Fruit fly (Drosophila melanogaster) whole organism, embryonic: Measurements from ENCODE around the gene CG10803.

Experiments used
- Abd-B ChIP-seq: fragments of 200-800 bp; sonication (Bioruptor generic); optimal IDR thresholded peaks from 2 replicates; lab custom pipeline; 2018; ENCODE audit warnings: missing biosample characterization, mild to moderate bottlenecking, missing genetic modification characterization, moderate library complexity
- CG10147 ChIP-seq: fragments of 200-800 bp; sonication (Bioruptor generic); optimal IDR thresholded peaks from 2 replicates; lab custom pipeline; 2019; ENCODE audit warnings: missing biosample characterization, mild to moderate bottlenecking, missing genetic modification characterization, moderate library complexity
- CG10543 ChIP-seq: fragments of 200-800 bp; sonication (Bioruptor generic); optimal IDR thresholded peaks from 3 replicates; lab custom pipeline; 2017; ENCODE audit warnings: missing biosample characterization, mild to moderate bottlenecking, missing genetic modification characterization, moderate library complexity
- CG14050 ChIP-seq: fragments of 200-800 bp; sonication (Bioruptor generic); IDR thresholded peaks from 3 replicates; pipeline ENCODE4 v1.3.6; 2022; ENCODE audit warnings: missing biosample characterization, missing genetic modification characterization
- CG15514 ChIP-seq: fragments of 200-800 bp; sonication (Bioruptor generic); optimal IDR thresholded peaks from 3 replicates; lab custom pipeline; 2017; ENCODE audit warnings: missing biosample characterization, missing genetic modification characterization, mild to moderate bottlenecking, moderate library complexity, missing genetic modification reagents
- CG17568 ChIP-seq: fragments of 200-800 bp; sonication (Bioruptor generic); optimal IDR thresholded peaks from 2 replicates; lab custom pipeline; 2018; ENCODE audit warnings: missing biosample characterization, mild to moderate bottlenecking, missing genetic modification characterization, moderate library complexity
- CG18262 ChIP-seq: fragments of 200-800 bp; optimal IDR thresholded peaks from 3 replicates; lab custom pipeline; 2019; ENCODE audit warnings: missing biosample characterization, mild to moderate bottlenecking, missing genetic modification characterization, moderate library complexity
- CG2116 ChIP-seq: fragments of 200-800 bp; sonication (Bioruptor generic); optimal IDR thresholded peaks from 3 replicates; lab custom pipeline; 2018; ENCODE audit warnings: missing biosample characterization, mild to moderate bottlenecking, missing genetic modification characterization
- CG2889 ChIP-seq: fragments of 200-800 bp; sonication (Bioruptor generic); IDR thresholded peaks from 3 replicates; pipeline ENCODE4 v1.3.6; 2022; ENCODE audit warnings: missing biosample characterization, missing genetic modification characterization
- CG31388 ChIP-seq: fragments of 200-800 bp; sonication (Bioruptor generic); optimal IDR thresholded peaks from 2 replicates; lab custom pipeline; 2016; ENCODE audit warnings: missing biosample characterization, missing genetic modification characterization
- CG3407 ChIP-seq: fragments of 200-800 bp; sonication (Bioruptor generic); optimal IDR thresholded peaks from 2 replicates; lab custom pipeline; 2018; ENCODE audit warnings: missing biosample characterization, mild to moderate bottlenecking, missing genetic modification characterization
- CG34224 ChIP-seq: fragments of 200-800 bp; sonication (Bioruptor generic); IDR thresholded peaks from 3 replicates; pipeline ENCODE4 v1.3.6; 2022; ENCODE audit warnings: missing biosample characterization, missing genetic modification characterization; ENCODE audit not compliant: partially characterized antibody
- CG34422 ChIP-seq: fragments of 200-800 bp; sonication (Bioruptor generic); IDR thresholded peaks from 3 replicates; pipeline ENCODE4 v1.3.6; 2022; ENCODE audit warnings: missing biosample characterization, missing genetic modification characterization
- CG4328 ChIP-seq: fragments of 200-800 bp; sonication (Bioruptor generic); optimal IDR thresholded peaks from 3 replicates; lab custom pipeline; 2017; ENCODE audit warnings: missing biosample characterization, missing genetic modification reagents, missing genetic modification characterization
- CG5180 ChIP-seq: fragments of 200-800 bp; sonication (Bioruptor generic); optimal IDR thresholded peaks from 3 replicates; lab custom pipeline; 2017; ENCODE audit warnings: missing biosample characterization, missing genetic modification characterization, mild to moderate bottlenecking, moderate library complexity, missing genetic modification reagents
- CG6654 ChIP-seq: fragments of 200-800 bp; sonication (Bioruptor generic); optimal IDR thresholded peaks from 2 replicates; lab custom pipeline; 2017; ENCODE audit warnings: missing biosample characterization, mild to moderate bottlenecking, missing genetic modification characterization
- CG6765 ChIP-seq: fragments of 200-800 bp; sonication (Bioruptor generic); optimal IDR thresholded peaks from 3 replicates; lab custom pipeline; 2017; ENCODE audit warnings: missing biosample characterization, mild to moderate bottlenecking, missing genetic modification characterization
- CG7928 ChIP-seq: fragments of 200-800 bp; sonication (Bioruptor generic); optimal IDR thresholded peaks from 2 replicates; lab custom pipeline; 2017; ENCODE audit warnings: missing biosample characterization, mild to moderate bottlenecking, missing genetic modification characterization
- CG8089 ChIP-seq: fragments of 200-800 bp; sonication (Bioruptor generic); optimal IDR thresholded peaks from 3 replicates; lab custom pipeline; 2016; ENCODE audit warnings: missing biosample characterization, missing genetic modification characterization
- Camta ChIP-seq: fragments of 200-800 bp; sonication (Bioruptor generic); optimal IDR thresholded peaks from 2 replicates; lab custom pipeline; 2016; ENCODE audit warnings: missing biosample characterization, missing genetic modification characterization
- Doc2 ChIP-seq: fragments of 200-800 bp; sonication (Bioruptor generic); IDR thresholded peaks from 2 replicates; pipeline ENCODE4 v1.3.6; 2022; ENCODE audit warnings: missing biosample characterization, missing genetic modification characterization
- ERR ChIP-seq: fragments of 200-800 bp; sonication (Bioruptor generic); optimal IDR thresholded peaks from 2 replicates; lab custom pipeline; 2016; ENCODE audit warnings: missing biosample characterization, missing genetic modification characterization
- Elba2 ChIP-seq: fragments of 200-800 bp; sonication (Bioruptor generic); optimal IDR thresholded peaks from 3 replicates; lab custom pipeline; 2016; ENCODE audit warnings: missing biosample characterization, missing genetic modification characterization
- Gug ChIP-seq: fragments of 200-800 bp; sonication (Bioruptor generic); IDR thresholded peaks from 4 replicates; pipeline ENCODE4 v1.3.6; 2022; ENCODE audit warnings: missing biosample characterization, missing genetic modification characterization
- Hey ChIP-seq: fragments of 200-800 bp; sonication (Bioruptor generic); optimal IDR thresholded peaks from 3 replicates; lab custom pipeline; 2018; ENCODE audit warnings: missing biosample characterization, mild to moderate bottlenecking, missing genetic modification characterization
- MBD-R2 ChIP-seq: fragments of 200-800 bp; sonication (Bioruptor generic); IDR thresholded peaks from 2 replicates; pipeline ENCODE4 v1.3.6; 2022; ENCODE audit warnings: missing biosample characterization, missing genetic modification characterization
- Mad ChIP-seq: fragments of 200-800 bp; sonication (Bioruptor generic); optimal IDR thresholded peaks from 2 replicates; lab custom pipeline; 2016; ENCODE audit warnings: missing biosample characterization, missing genetic modification characterization
- Opbp ChIP-seq: fragments of 200-800 bp; sonication (Bioruptor generic); IDR thresholded peaks from 3 replicates; pipeline ENCODE4 v1.3.6; 2022; ENCODE audit warnings: missing biosample characterization, missing genetic modification characterization; ENCODE audit not compliant: partially characterized antibody
- Ptx1 ChIP-seq: fragments of 200-800 bp; sonication (Bioruptor generic); IDR thresholded peaks from 2 replicates; pipeline ENCODE4 v1.3.6; 2022; ENCODE audit warnings: missing biosample characterization, missing genetic modification characterization
- Rfx ChIP-seq: fragments of 200-800 bp; sonication (Bioruptor generic); IDR thresholded peaks from 2 replicates; pipeline ENCODE4 v1.3.6; 2022; ENCODE audit warnings: missing biosample characterization, missing genetic modification characterization
- Sry-β ChIP-seq: fragments of 200-800 bp; sonication (Bioruptor generic); optimal IDR thresholded peaks from 2 replicates; lab custom pipeline; 2018; ENCODE audit warnings: missing biosample characterization, mild to moderate bottlenecking, missing genetic modification characterization, moderate library complexity
- bcd ChIP-seq: fragments of 200-800 bp; sonication (Bioruptor generic); optimal IDR thresholded peaks from 2 replicates; lab custom pipeline; 2017; ENCODE audit warnings: missing biosample characterization, mild to moderate bottlenecking, missing genetic modification characterization
- bigmax ChIP-seq: fragments of 200-800 bp; sonication (Bioruptor generic); optimal IDR thresholded peaks from 2 replicates; lab custom pipeline; 2018; ENCODE audit warnings: missing biosample characterization, mild to moderate bottlenecking, missing genetic modification characterization
- chn ChIP-seq: fragments of 200-800 bp; sonication (Bioruptor generic); optimal IDR thresholded peaks from 2 replicates; lab custom pipeline; 2016; ENCODE audit warnings: missing biosample characterization, missing genetic modification characterization
- ci ChIP-seq: fragments of 200-800 bp; sonication (Bioruptor generic); IDR thresholded peaks from 3 replicates; pipeline ENCODE4 v1.3.6; 2022; ENCODE audit warnings: missing biosample characterization, missing genetic modification characterization
- crp ChIP-seq, 2 experiments: fragments of 200-800 bp; sonication (Bioruptor generic); optimal IDR thresholded peaks; 2 replicates in 1 of 2; 3 replicates in 1 of 2; lab custom pipeline; 2017; ENCODE audit warnings: missing biosample characterization in 2 of 2, missing genetic modification characterization in 2 of 2, mild to moderate bottlenecking in 1 of 2, moderate library complexity in 1 of 2
- hb ChIP-seq: fragments of 200-800 bp; sonication (Bioruptor generic); IDR thresholded peaks from 3 replicates; pipeline ENCODE4 v1.3.6; 2022; ENCODE audit warnings: missing biosample characterization, missing genetic modification characterization; ENCODE audit not compliant: partially characterized antibody
- nerfin-1 ChIP-seq: fragments of 200-800 bp; sonication (Bioruptor generic); optimal IDR thresholded peaks from 3 replicates; lab custom pipeline; 2019; ENCODE audit warnings: missing biosample characterization, mild to moderate bottlenecking, missing genetic modification characterization, moderate library complexity
- nom ChIP-seq: fragments of 200-800 bp; sonication (Bioruptor generic); optimal IDR thresholded peaks from 2 replicates; lab custom pipeline; 2017; ENCODE audit warnings: missing biosample characterization, missing genetic modification characterization, mild to moderate bottlenecking, moderate library complexity, missing genetic modification reagents
- peb ChIP-seq: fragments of 200-800 bp; sonication (Bioruptor generic); IDR thresholded peaks from 2 replicates; pipeline ENCODE4 v1.3.6; 2022; ENCODE audit warnings: missing biosample characterization, missing genetic modification characterization
- pho ChIP-seq: fragments of 200-800 bp; sonication (Bioruptor generic); optimal IDR thresholded peaks from 2 replicates; lab custom pipeline; 2016; ENCODE audit warnings: missing biosample characterization, missing genetic modification characterization
- salm ChIP-seq: fragments of 200-800 bp; sonication (Bioruptor generic); optimal IDR thresholded peaks from 2 replicates; lab custom pipeline; 2018; ENCODE audit warnings: missing biosample characterization, mild to moderate bottlenecking, missing genetic modification characterization
- so ChIP-seq: fragments of 200-800 bp; sonication (Bioruptor generic); IDR thresholded peaks from 3 replicates; pipeline ENCODE4 v1.3.6; 2022; ENCODE audit warnings: missing biosample characterization, missing genetic modification characterization
- tap ChIP-seq: fragments of 200-800 bp; optimal IDR thresholded peaks from 3 replicates; lab custom pipeline; 2019; ENCODE audit warnings: missing biosample characterization, mild to moderate bottlenecking, missing genetic modification characterization, moderate library complexity
- tgo ChIP-seq: fragments of 200-800 bp; sonication (Bioruptor generic); IDR thresholded peaks from 3 replicates; pipeline ENCODE4 v1.3.6; 2022; ENCODE audit warnings: missing biosample characterization, missing genetic modification characterization
- tin ChIP-seq: fragments of 200-800 bp; sonication (Bioruptor generic); optimal IDR thresholded peaks from 3 replicates; lab custom pipeline; 2016; ENCODE audit warnings: missing biosample characterization, missing genetic modification characterization
- toy ChIP-seq: fragments of 200-800 bp; sonication (Bioruptor generic); IDR thresholded peaks from 2 replicates; pipeline ENCODE4 v1.3.6; 2022; ENCODE audit warnings: missing biosample characterization, missing genetic modification characterization
- vfl ChIP-seq: fragments of 200-800 bp; sonication (Bioruptor generic); optimal IDR thresholded peaks from 2 replicates; lab custom pipeline; 2016; ENCODE audit warnings: missing biosample characterization, missing genetic modification characterization

The CG10803 gene

dm6 chrX:3482119-3483014, 3.1 kb upstream of the CG10803 start, which contains the start of the genes CG10804 and CG10802 (continued):
- TF ChIP-seq CG18262 (peak; percentile 72), CG31388 (GFP tag; lab: Kevin White, UChicago) (no peak), CG2889 (GFP tag; lab: Robert Waterston, UW) (peak; percentile 67; the same call in 1 of the 3 replicates), peb (peak; percentile 72; the same call in 1 of the 2 replicates), CG3407 (GFP tag; lab: Kevin White, UChicago) (peak; percentile 35), bcd (GFP tag; lab: Kevin White, UChicago) (peak; percentile 56), Ptx1 (GFP tag; lab: Robert Waterston, UW) (peak; percentile 93), chn (peak; percentile 83), CG4328 (no peak), pho (GFP tag; lab: Kevin White, UChicago) (peak; percentile 67), CG14050 (GFP tag; lab: Robert Waterston, UW) (peak; percentile 58; the same call in 2 of the 3 replicates), nerfin-1 (tag; lab: Kevin White, UChicago) (peak; percentile 54), tap (no peak), CG6765 (GFP tag; lab: Kevin White, UChicago) (no peak), toy (GFP tag; lab: Robert Waterston, UW) (peak; percentile 38; the same call in 1 of the 2 replicates), CG17568 (no peak), Gug (GFP tag; lab: Robert Waterston, UW) (peak; percentile 83), MBD-R2 (GFP tag; lab: Robert Waterston, UW) (peak; percentile 84), nom (GFP tag; lab: Kevin White, UChicago) (no peak), hb (GFP tag; lab: Robert Waterston, UW) (no peak), tin (GFP tag; lab: Kevin White, UChicago) (peak; percentile 73), CG15514 (GFP tag; lab: Kevin White, UChicago) (peak; percentile 99), CG6654 (peak; percentile 7), CG5180 (GFP tag; lab: Kevin White, UChicago) (no peak), ERR (GFP tag; lab: Kevin White, UChicago) (peak; percentile 41), so (GFP tag; lab: Robert Waterston, UW) (peak; percentile 74), CG8089 (GFP tag; lab: Kevin White, UChicago) (peak; percentile 67), salm (tag; lab: Kevin White, UChicago) (no peak), Doc2 (GFP tag; lab: Robert Waterston, UW) (0 out of 2 replicates have a peak, but pooled peaks have one; percentile 9), CG10147 (GFP tag; lab: Kevin White, UChicago) (peak; percentile 61), ci (GFP tag; lab: Robert Waterston, UW) (peak; percentile 55), Sry-β (peak; percentile 86), vfl (GFP tag; lab: Kevin White, UChicago) (peak; percentile 69), CG34422 (GFP tag; lab: Robert Waterston, UW) (peak; percentile 86), CG2116 (GFP tag; lab: Kevin White, UChicago) (peak; percentile 82), CG34224 (GFP tag; lab: Robert Waterston, UW) (peak; percentile 26; the same call in 1 of the 3 replicates), crp (GFP tag; optimal IDR thresholded peaks at IDR 0.05; lab: Kevin White, UChicago) (peak in 1 of 2 experiments; percentile 42), Camta (peak; percentile 50), Abd-B (GFP tag; lab: Kevin White, UChicago) (peak; percentile 80), CG7928 (GFP tag; lab: Kevin White, UChicago) (no peak), Opbp (GFP tag; lab: Robert Waterston, UW) (peak; percentile 24; the same call in 1 of the 3 replicates), tgo (GFP tag; lab: Robert Waterston, UW) (peak; percentile 90), Elba2 (peak; percentile 11), Mad (GFP tag; lab: Kevin White, UChicago) (peak; percentile 69), Rfx (GFP tag; lab: Robert Waterston, UW) (peak; percentile 93), CG10543 (GFP tag; lab: Kevin White, UChicago) (peak; percentile 53), bigmax (GFP tag; lab: Kevin White, UChicago) (no peak), Hey (no peak)
